Worm (Caenorhabditis elegans) whole organism, L3 larva: ENCODE data around the gene Y22D7AL.10.

ENCODE experiments used
- ama-1 ChIP-seq: fragments of 150-350 bp; optimal IDR thresholded peaks from 2 replicates; lab custom pipeline; 2018
- fos-1 ChIP-seq: fragments of 150-350 bp; optimal IDR thresholded peaks from 2 replicates; lab custom pipeline; 2014; ENCODE audit warnings: missing biosample characterization, missing genetic modification characterization
- jun-1 ChIP-seq: fragments of 150-350 bp; optimal IDR thresholded peaks from 2 replicates; lab custom pipeline; 2014; ENCODE audit warnings: missing biosample characterization, missing genetic modification reagents, missing genetic modification characterization
- nhr-12 ChIP-seq: fragments of 150-350 bp; optimal IDR thresholded peaks from 2 replicates; lab custom pipeline; 2014; ENCODE audit warnings: missing biosample characterization, missing genetic modification characterization
- nhr-25 ChIP-seq: sonication (generic microtip); optimal IDR thresholded peaks from 2 replicates; lab custom pipeline; 2017; ENCODE audit warnings: missing biosample characterization, missing genetic modification characterization
- snpc-4 ChIP-seq: fragments of 150-350 bp; optimal IDR thresholded peaks from 2 replicates; lab custom pipeline; 2014; ENCODE audit warnings: missing biosample characterization, missing genetic modification characterization

DNA sequence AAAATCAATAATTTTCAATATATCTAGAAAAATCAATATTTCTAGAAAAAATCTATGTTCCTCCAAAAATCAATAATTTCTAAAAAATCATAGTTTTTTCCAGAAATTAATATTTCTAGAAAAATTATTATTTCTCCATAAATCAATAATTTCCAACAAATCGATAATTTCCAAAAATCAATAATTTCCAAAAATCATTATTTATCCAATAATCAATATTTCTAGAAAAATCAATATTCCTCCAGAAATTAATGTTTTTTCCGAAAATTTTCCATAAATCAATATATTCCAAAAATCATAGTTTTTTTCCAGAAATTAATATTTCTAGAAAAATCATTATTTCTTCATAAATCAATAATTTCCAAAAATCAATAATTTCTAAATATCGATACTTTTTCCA lies 44.3 kb upstream of the Y22D7AL.10 start:
- TF ChIP-seq jun-1 (no peak), fos-1 (tag; lab: Kevin White, UChicago) (no peak), snpc-4 (tag; lab: Kevin White, UChicago) (no peak), nhr-25 (tag; lab: Kevin White, UChicago) (no peak), ama-1 (lab: Kevin White, UChicago) (no peak), nhr-12 (no peak)
